Fruit fly (Drosophila melanogaster) whole organism, pupa: ENCODE data around the gene CG41128.

Source experiments
- CG10348 ChIP-seq: fragments of 200-800 bp; sonication (Bioruptor generic); IDR thresholded peaks from 2 replicates; pipeline ENCODE4 v1.3.6; 2022; ENCODE audit warnings: missing biosample characterization, missing genetic modification characterization
- CG12605 ChIP-seq: fragments of 200-800 bp; sonication (Bioruptor generic); IDR thresholded peaks from 2 replicates; pipeline ENCODE4 v1.3.6; 2022; ENCODE audit warnings: missing biosample characterization, missing genetic modification characterization
- CG13204 ChIP-seq: fragments of 200-800 bp; sonication (Bioruptor generic); optimal IDR thresholded peaks from 2 replicates; lab custom pipeline; 2018; ENCODE audit warnings: missing biosample characterization, mild to moderate bottlenecking, missing genetic modification characterization, moderate library complexity
- CG14655 ChIP-seq: fragments of 200-800 bp; sonication (Bioruptor generic); optimal IDR thresholded peaks from 3 replicates; lab custom pipeline; 2017; ENCODE audit warnings: mild to moderate bottlenecking, missing biosample characterization, missing genetic modification reagents, missing genetic modification characterization
- CG15710 ChIP-seq: fragments of 200-800 bp; sonication (Bioruptor generic); optimal IDR thresholded peaks from 2 replicates; lab custom pipeline; 2018; ENCODE audit warnings: missing biosample characterization, mild to moderate bottlenecking, missing genetic modification characterization, moderate library complexity
- CG17806 ChIP-seq: fragments of 200-800 bp; sonication (Bioruptor generic); optimal IDR thresholded peaks from 2 replicates; lab custom pipeline; 2018; ENCODE audit warnings: missing biosample characterization, mild to moderate bottlenecking, missing genetic modification characterization, moderate library complexity
- CG32121 ChIP-seq: fragments of 200-800 bp; sonication (Bioruptor generic); IDR thresholded peaks from 2 replicates; pipeline ENCODE4 v1.3.6; 2022; ENCODE audit warnings: missing biosample characterization, missing genetic modification characterization
- CG34367 ChIP-seq: fragments of 200-800 bp; sonication (Bioruptor generic); optimal IDR thresholded peaks from 2 replicates; lab custom pipeline; 2018; ENCODE audit warnings: missing biosample characterization, mild to moderate bottlenecking, missing genetic modification characterization
- CG4496 ChIP-seq: fragments of 200-800 bp; sonication (Bioruptor generic); IDR thresholded peaks from 3 replicates; pipeline ENCODE4 v1.3.6; 2022; ENCODE audit warnings: missing biosample characterization, missing genetic modification characterization
- CG8159 ChIP-seq: fragments of 200-800 bp; sonication (Bioruptor generic); optimal IDR thresholded peaks from 3 replicates; lab custom pipeline; 2018; ENCODE audit warnings: missing biosample characterization, mild to moderate bottlenecking, missing genetic modification characterization, moderate library complexity
- CG8301 ChIP-seq: fragments of 200-800 bp; sonication (Bioruptor generic); optimal IDR thresholded peaks from 2 replicates; lab custom pipeline; 2018; ENCODE audit warnings: missing biosample characterization, mild to moderate bottlenecking, missing genetic modification characterization
- CG9948 ChIP-seq: fragments of 200-800 bp; sonication (Bioruptor generic); optimal IDR thresholded peaks from 2 replicates; lab custom pipeline; 2018; ENCODE audit warnings: missing biosample characterization, mild to moderate bottlenecking, missing genetic modification characterization, moderate library complexity
- D1 ChIP-seq: fragments of 200-800 bp; sonication (Bioruptor generic); optimal IDR thresholded peaks from 2 replicates; lab custom pipeline; 2018; ENCODE audit warnings: missing biosample characterization, mild to moderate bottlenecking, missing genetic modification characterization, moderate library complexity
- EcR ChIP-seq: fragments of 200-800 bp; sonication (Bioruptor generic); optimal IDR thresholded peaks from 3 replicates; lab custom pipeline; 2019; ENCODE audit warnings: missing biosample characterization, missing genetic modification characterization, mild to moderate bottlenecking, moderate library complexity, missing genetic modification reagents
- Ets98B ChIP-seq: fragments of 200-800 bp; sonication (Bioruptor generic); IDR thresholded peaks from 2 replicates; pipeline ENCODE4 v1.3.6; 2022; ENCODE audit warnings: missing biosample characterization, missing genetic modification characterization
- Pif1A ChIP-seq: fragments of 200-800 bp; sonication (Bioruptor generic); optimal IDR thresholded peaks from 3 replicates; lab custom pipeline; 2016; ENCODE audit warnings: missing biosample characterization, missing genetic modification characterization
- Pif1B ChIP-seq: fragments of 200-800 bp; sonication (Bioruptor generic); optimal IDR thresholded peaks from 3 replicates; lab custom pipeline; 2016; ENCODE audit warnings: missing biosample characterization, missing genetic modification characterization
- Snoo ChIP-seq: fragments of 200-800 bp; sonication (Bioruptor generic); optimal IDR thresholded peaks from 3 replicates; lab custom pipeline; 2017; ENCODE audit warnings: missing biosample characterization, mild to moderate bottlenecking, missing genetic modification characterization, inconsistent platforms
- fd96Ca ChIP-seq: fragments of 200-800 bp; sonication (Bioruptor generic); IDR thresholded peaks from 3 replicates; pipeline ENCODE4 v1.3.6; 2022; ENCODE audit warnings: missing biosample characterization, missing genetic modification characterization
- gl ChIP-seq: fragments of 200-800 bp; sonication (Bioruptor generic); optimal IDR thresholded peaks from 2 replicates; lab custom pipeline; 2018; ENCODE audit warnings: missing biosample characterization, mild to moderate bottlenecking, missing genetic modification characterization
- rn ChIP-seq: fragments of 200-800 bp; sonication (Bioruptor generic); IDR thresholded peaks from 2 replicates; pipeline ENCODE4 v1.3.6; 2022; ENCODE audit warnings: missing biosample characterization, missing genetic modification characterization

Gene CG41128

DNA sequence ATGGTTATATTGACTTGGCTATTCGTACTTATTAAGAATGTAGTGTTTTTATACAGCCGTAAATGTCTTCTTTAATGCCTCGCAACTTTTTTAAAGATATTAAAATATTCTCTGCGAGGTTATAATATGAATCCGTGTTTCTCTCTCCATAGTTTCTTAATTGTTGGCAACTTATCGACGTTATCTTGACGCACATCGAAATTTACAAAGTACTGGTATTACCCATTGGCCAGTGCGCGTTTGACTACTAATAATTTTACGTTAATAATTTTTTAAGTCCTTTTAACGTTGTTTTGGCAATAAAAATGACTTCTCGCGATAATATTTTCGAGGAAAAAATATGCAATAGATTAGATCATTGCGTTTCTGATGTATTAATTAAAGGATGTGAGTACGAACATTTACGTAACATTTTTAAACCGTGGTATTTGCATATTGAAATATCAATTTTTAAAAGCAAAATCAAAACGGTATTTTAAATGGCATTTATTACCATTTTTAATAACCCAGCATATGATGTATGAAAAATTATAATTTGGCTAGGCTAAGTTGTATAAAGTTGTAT lies at the start of gene CG41128:
Gene CG41128, plus strand, starts transcription at position 211 of the 565 bp plus-strand sequence.
- TF ChIP-seq D1 (tag; lab: Kevin White, UChicago) (no peak), CG17806 (no peak), rn (GFP tag; lab: Robert Waterston, UW) (no peak), fd96Ca (GFP tag; lab: Robert Waterston, UW) (no peak), CG8301 (tag; lab: Kevin White, UChicago) (no peak), Pif1B (no peak), Pif1A (GFP tag; lab: Kevin White, UChicago) (no peak), CG10348 (GFP tag; lab: Robert Waterston, UW) (no peak), CG4496 (GFP tag; lab: Robert Waterston, UW) (no peak), CG12605 (no peak), CG8159 (tag; lab: Kevin White, UChicago) (no peak), Snoo (tag; lab: Kevin White, UChicago) (no peak)

DNA sequence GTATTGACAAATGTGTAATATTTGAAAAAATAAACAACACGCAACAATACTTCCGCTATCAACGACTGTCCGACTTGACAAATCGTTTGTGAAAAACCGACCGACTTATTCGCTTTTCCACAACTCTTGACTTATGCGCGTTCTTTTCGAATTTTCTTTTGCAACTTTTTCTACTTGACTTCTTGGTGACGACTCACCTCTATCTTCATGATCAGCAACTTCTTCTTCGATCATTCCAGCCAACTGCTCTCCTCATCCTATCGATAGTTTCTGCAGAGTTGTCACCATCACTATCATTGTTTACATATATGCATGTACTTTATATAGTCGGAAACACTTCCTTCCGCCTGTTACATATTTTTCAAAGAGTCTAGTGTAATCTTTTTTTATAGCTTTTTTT lies 16.2 kb upstream of the CG41128 start:
- no peak for TF ChIP-seq CG14655 (GFP tag; lab: Kevin White, UChicago)
- no peak for TF ChIP-seq CG8159 (tag; lab: Kevin White, UChicago)
- TF ChIP-seq CG13204 (GFP tag; lab: Kevin White, UChicago): no peak

DNA sequence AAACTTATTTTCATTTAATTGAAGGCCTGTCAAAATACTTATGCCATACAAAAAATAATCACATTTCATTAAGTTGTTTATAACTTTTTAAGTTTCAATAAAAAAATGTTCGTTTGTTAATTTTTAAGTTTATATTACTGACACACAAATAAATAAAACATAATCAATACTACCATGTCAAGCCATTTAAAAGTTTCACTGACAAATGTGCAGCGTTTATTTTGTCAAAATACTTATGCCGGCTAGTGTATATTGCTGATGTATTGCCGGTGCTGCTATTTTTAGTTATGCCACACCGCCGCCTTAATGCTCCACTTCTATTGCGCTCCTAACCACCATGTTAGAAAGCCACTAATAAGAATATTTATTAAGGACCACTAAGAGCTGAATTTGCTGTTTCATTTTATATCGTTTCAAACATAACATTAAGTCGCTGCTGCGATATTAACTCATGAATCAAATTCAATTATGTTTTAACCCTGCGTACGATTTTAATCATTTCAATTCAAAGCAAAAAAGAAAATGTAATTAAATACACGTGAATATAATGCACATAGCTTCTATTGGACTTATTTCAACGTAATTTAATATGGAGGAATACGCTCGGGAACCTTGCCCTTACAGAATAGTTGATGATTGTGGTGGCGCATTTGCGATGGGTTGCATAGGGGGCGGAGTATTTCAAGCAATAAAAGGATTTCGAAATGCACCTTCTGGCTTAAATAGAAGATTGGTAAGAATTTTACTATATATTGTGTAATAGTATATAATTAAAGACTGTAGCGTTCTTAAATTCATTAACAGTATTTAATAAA lies 15.5 kb upstream of the CG41128 start, which contains the start of gene Tim17b:
Gene Tim17b, plus strand, starts transcription at position 422 of the 815 bp plus-strand sequence.
- no peak for TF ChIP-seq Ets98B
- no peak for TF ChIP-seq CG32121 (GFP tag; lab: Robert Waterston, UW)
- TF ChIP-seq CG34367 (tag; lab: Kevin White, UChicago): no peak
- no peak for TF ChIP-seq Pif1A (GFP tag; lab: Kevin White, UChicago)
- TF ChIP-seq CG17806: no peak
- no peak for TF ChIP-seq CG15710 (tag; lab: Kevin White, UChicago)
- TF ChIP-seq CG9948 (tag; lab: Kevin White, UChicago): no peak
- TF ChIP-seq D1 (tag; lab: Kevin White, UChicago): no peak
- no peak for TF ChIP-seq CG8159 (tag; lab: Kevin White, UChicago)
- no peak for TF ChIP-seq CG14655 (GFP tag; lab: Kevin White, UChicago)
- no peak for TF ChIP-seq EcR (GFP tag; lab: Kevin White, UChicago)
- no peak for TF ChIP-seq CG8301 (tag; lab: Kevin White, UChicago)
- TF ChIP-seq Snoo (tag; lab: Kevin White, UChicago): no peak
- TF ChIP-seq fd96Ca (GFP tag; lab: Robert Waterston, UW): no peak
- TF ChIP-seq rn (GFP tag; lab: Robert Waterston, UW): no peak
- TF ChIP-seq CG13204 (GFP tag; lab: Kevin White, UChicago): no peak

DNA sequence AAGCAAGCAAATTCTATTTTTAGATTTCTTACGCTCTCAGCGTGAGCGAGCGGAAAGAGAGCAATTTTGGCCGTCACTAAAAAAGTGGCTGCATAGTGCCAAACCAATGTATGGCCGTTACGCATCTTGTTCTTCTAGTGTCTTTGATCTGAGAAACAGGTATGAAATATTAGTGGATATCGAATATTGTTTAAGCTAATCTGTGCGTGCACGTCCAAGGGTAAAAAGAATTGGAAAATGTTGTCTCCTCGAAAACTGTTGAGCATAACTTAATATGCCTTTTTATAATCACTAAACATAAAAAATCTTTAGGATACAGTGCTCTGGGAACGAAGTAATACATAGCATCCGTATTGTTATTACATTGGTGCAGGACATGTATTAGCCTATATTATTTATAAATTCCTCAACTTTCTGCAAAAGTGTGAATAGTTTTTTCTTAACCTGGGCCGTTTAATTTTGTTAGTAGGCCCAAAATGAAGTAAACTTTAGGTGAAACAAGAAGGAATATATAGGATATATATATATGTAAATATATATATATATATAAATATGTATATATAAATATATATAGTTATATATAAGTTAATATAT lies 1.5 kb upstream of the CG41128 start:
- TF ChIP-seq Ets98B (no peak), CG17806 (no peak), CG34367 (tag; lab: Kevin White, UChicago) (no peak), CG8159 (tag; lab: Kevin White, UChicago) (no peak), rn (GFP tag; lab: Robert Waterston, UW) (no peak), CG15710 (tag; lab: Kevin White, UChicago) (no peak), CG13204 (GFP tag; lab: Kevin White, UChicago) (no peak), CG32121 (GFP tag; lab: Robert Waterston, UW) (no peak), Pif1A (GFP tag; lab: Kevin White, UChicago) (no peak), Snoo (tag; lab: Kevin White, UChicago) (no peak), Pif1B (no peak), fd96Ca (GFP tag; lab: Robert Waterston, UW) (no peak), CG4496 (GFP tag; lab: Robert Waterston, UW) (no peak), D1 (tag; lab: Kevin White, UChicago) (no peak)

DNA sequence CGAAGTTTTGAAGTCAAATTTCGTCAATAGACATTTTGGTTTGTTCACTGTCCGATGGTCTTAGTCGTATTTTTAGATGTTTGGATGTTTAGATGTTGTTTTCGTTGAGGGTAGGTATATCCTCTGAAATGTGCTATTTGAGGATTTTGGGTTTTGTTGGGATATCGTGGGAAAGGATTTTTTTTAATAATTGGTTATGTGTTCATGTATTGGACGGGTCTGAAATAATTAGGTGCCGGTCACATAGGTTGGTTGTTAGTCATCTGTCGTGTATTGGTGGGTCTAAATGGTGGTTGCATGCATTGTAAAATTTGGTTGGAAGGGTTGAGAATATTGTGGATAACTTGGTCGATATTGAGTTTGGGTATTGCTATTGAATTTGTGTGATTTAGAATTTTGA lies 36.5 kb downstream of the CG41128 start:
- TF ChIP-seq CG32121 (GFP tag; lab: Robert Waterston, UW): no peak
- no peak for TF ChIP-seq rn (GFP tag; lab: Robert Waterston, UW)
- no peak for TF ChIP-seq CG9948 (tag; lab: Kevin White, UChicago)
- no peak for TF ChIP-seq CG13204 (GFP tag; lab: Kevin White, UChicago)
- no peak for TF ChIP-seq CG4496 (GFP tag; lab: Robert Waterston, UW)
- TF ChIP-seq Pif1A (GFP tag; lab: Kevin White, UChicago): no peak
- TF ChIP-seq CG8159 (tag; lab: Kevin White, UChicago): no peak
- TF ChIP-seq gl (tag; lab: Kevin White, UChicago): no peak
- TF ChIP-seq EcR (GFP tag; lab: Kevin White, UChicago): no peak
- TF ChIP-seq Pif1B: no peak
- no peak for TF ChIP-seq CG8301 (tag; lab: Kevin White, UChicago)
- TF ChIP-seq CG10348 (GFP tag; lab: Robert Waterston, UW): no peak
- TF ChIP-seq CG12605: no peak
- no peak for TF ChIP-seq fd96Ca (GFP tag; lab: Robert Waterston, UW)
- TF ChIP-seq Snoo (tag; lab: Kevin White, UChicago): no peak
- no peak for TF ChIP-seq CG34367 (tag; lab: Kevin White, UChicago)
- no peak for TF ChIP-seq Ets98B
- TF ChIP-seq D1 (tag; lab: Kevin White, UChicago): no peak
- no peak for TF ChIP-seq CG15710 (tag; lab: Kevin White, UChicago)
- TF ChIP-seq, all 21 proteins: peak for 0
